Worm (Caenorhabditis elegans) whole organism, L4/young adult: ENCODE data around the gene unc-10.

Source experiments
- dao-5 ChIP-seq: sonication (generic microtip); optimal IDR thresholded peaks from 2 replicates; lab custom pipeline; 2016; ENCODE audit warnings: missing genotype, missing genetic modification characterization, moderate library complexity, missing compliant biosample characterization
- him-1 ChIP-seq: sonication (generic microtip); optimal IDR thresholded peaks from 2 replicates; lab custom pipeline; 2016; ENCODE audit warnings: missing genotype, missing genetic modification reagents, missing genetic modification characterization, missing compliant biosample characterization

ce11 chrX:7232158-7232822, 47.8 kb downstream of the unc-10 start:
- TF ChIP-seq him-1 (tag; lab: Kevin White, UChicago), result peak; percentile 47
- TF ChIP-seq dao-5 (tag; lab: Kevin White, UChicago), result no peak
